Fruit fly (Drosophila melanogaster) whole organism, pupa: ENCODE measurements around the gene Cyp18a1.

Source experiments
- CG10348 ChIP-seq: fragments of 200-800 bp; sonication (Bioruptor generic); IDR thresholded peaks from 2 replicates; pipeline ENCODE4 v1.3.6; 2022; ENCODE audit warnings: missing biosample characterization, missing genetic modification characterization
- CG15710 ChIP-seq: fragments of 200-800 bp; sonication (Bioruptor generic); optimal IDR thresholded peaks from 2 replicates; lab custom pipeline; 2018; ENCODE audit warnings: missing biosample characterization, mild to moderate bottlenecking, missing genetic modification characterization, moderate library complexity
- CG17806 ChIP-seq: fragments of 200-800 bp; sonication (Bioruptor generic); optimal IDR thresholded peaks from 2 replicates; lab custom pipeline; 2018; ENCODE audit warnings: missing biosample characterization, mild to moderate bottlenecking, missing genetic modification characterization, moderate library complexity
- CG4496 ChIP-seq: fragments of 200-800 bp; sonication (Bioruptor generic); IDR thresholded peaks from 3 replicates; pipeline ENCODE4 v1.3.6; 2022; ENCODE audit warnings: missing biosample characterization, missing genetic modification characterization
- fd96Ca ChIP-seq: fragments of 200-800 bp; sonication (Bioruptor generic); IDR thresholded peaks from 3 replicates; pipeline ENCODE4 v1.3.6; 2022; ENCODE audit warnings: missing biosample characterization, missing genetic modification characterization
- rn ChIP-seq: fragments of 200-800 bp; sonication (Bioruptor generic); IDR thresholded peaks from 2 replicates; pipeline ENCODE4 v1.3.6; 2022; ENCODE audit warnings: missing biosample characterization, missing genetic modification characterization

DNA sequence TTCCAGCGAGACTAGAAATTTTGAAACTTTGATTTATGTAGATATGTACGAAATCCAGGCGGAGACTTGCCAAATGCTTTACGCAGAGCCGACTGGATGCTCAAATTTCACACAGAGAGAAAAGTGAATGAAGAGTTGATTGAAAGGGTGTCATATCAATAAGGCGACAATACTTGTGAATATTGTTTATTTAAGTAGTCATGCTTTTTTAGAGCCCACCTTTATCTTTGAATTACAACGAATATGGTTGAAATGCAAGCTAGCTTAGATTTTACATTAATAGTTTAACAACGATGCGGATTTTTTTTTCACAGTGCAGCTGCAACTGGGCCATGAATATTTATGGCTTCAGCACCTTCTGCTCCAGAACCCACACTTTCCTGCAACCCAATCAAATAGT, 47.0 kb upstream of the Cyp18a1 start, which contains the start of gene CG6873:
- no peak for TF ChIP-seq fd96Ca (GFP tag; lab: Robert Waterston, UW)
- TF ChIP-seq CG15710 (tag; lab: Kevin White, UChicago): no peak
- no peak for TF ChIP-seq CG17806 (tag; lab: Kevin White, UChicago)
- TF ChIP-seq rn (GFP tag; lab: Robert Waterston, UW): no peak
- no peak for TF ChIP-seq CG4496 (GFP tag; lab: Robert Waterston, UW)
- no peak for TF ChIP-seq CG10348 (GFP tag; lab: Robert Waterston, UW)
